Worm (Caenorhabditis elegans): ENCODE measurements around the gene F54D12.8.

- TF ChIP-seq aly-1 (tag; optimal IDR thresholded peaks at IDR 0.05) (no peak), scrt-1 (GFP tag; IDR thresholded peaks at IDR 0.05) (no peak), sea-1 (GFP tag; conservative IDR thresholded peaks at IDR 0.05) (no peak), ceh-13 (GFP tag; optimal IDR thresholded peaks at IDR 0.05) (no peak), hmg-4 (GFP tag; optimal IDR thresholded peaks at IDR 0.05) (no peak), ama-1 (optimal IDR thresholded peaks at IDR 0.05) (no peak), tbx-37 (GFP tag; conservative IDR thresholded peaks at IDR 0.05) (no peak)
These were observed 2.3 kb upstream of the F54D12.8 start, which contains the start of gene F54D12.1 for ce11 chrII:1400105-1400504.

Measured in whole organism, early embryonic.